Fruit fly (Drosophila melanogaster): Measurements from ENCODE around the gene bowl.
A peak's percentile ranks its signal among the peaks of the same experiment; 100 is the strongest.

Gene bowl

DNA sequence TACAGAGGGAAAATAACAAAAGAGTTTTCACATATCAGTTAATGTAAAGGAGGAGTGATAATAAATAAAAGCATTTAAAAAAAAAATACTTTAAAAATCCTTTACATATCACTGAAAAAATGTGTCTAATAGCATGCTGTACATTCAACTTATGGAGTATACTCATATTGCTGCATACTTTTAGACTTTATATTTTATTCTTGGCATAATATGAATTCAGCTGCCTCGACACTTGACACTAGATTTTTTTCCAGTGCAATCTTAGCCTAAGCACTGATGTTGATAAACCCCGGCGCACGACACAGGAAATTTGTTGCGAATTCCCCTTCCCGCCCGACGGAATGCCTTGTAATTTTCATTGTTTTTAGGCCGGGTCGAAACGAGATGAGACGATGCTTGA lies 31.1 kb upstream of the bowl start (continued):
- TF ChIP-seq CG3281 (GFP tag; optimal IDR thresholded peaks at IDR 0.05) (peak; percentile 31), repo (GFP tag; optimal IDR thresholded peaks at IDR 0.05) (no peak), CG3995 (GFP tag; optimal IDR thresholded peaks at IDR 0.05) (no peak), pfk (GFP tag; optimal IDR thresholded peaks at IDR 0.05) (no peak), Nf-YA (GFP tag; IDR thresholded peaks at IDR 0.05) (no peak), BEAF-32 (GFP tag; optimal IDR thresholded peaks at IDR 0.05) (no peak), CG17328 (GFP tag; IDR thresholded peaks at IDR 0.05) (no peak), CG14710 (tag; optimal IDR thresholded peaks at IDR 0.05) (no peak), CG15269 (tag; optimal IDR thresholded peaks at IDR 0.05) (peak; percentile 29), Med (GFP tag) (peak; percentile 75), sens-2 (GFP tag; IDR thresholded peaks at IDR 0.05) (no peak), lola (GFP tag; optimal IDR thresholded peaks at IDR 0.05) (no peak), CG8359 (GFP tag; optimal IDR thresholded peaks at IDR 0.05; ENCODE audit: borderline replicate concordance) (no peak), TFAM (GFP tag; optimal IDR thresholded peaks at IDR 0.05) (no peak), nerfin-2 (GFP tag; IDR thresholded peaks at IDR 0.05; ENCODE audit: partially characterized antibody) (no peak), ems (GFP tag; optimal IDR thresholded peaks at IDR 0.05) (no peak), trh (GFP tag; optimal IDR thresholded peaks at IDR 0.05) (no peak), gcm (GFP tag; optimal IDR thresholded peaks at IDR 0.05) (no peak), CG2875 (GFP tag; optimal IDR thresholded peaks at IDR 0.05) (no peak), bbx (GFP tag; IDR thresholded peaks at IDR 0.05; ENCODE audit: partially characterized antibody) (no peak), CG11560 (tag; IDR thresholded peaks at IDR 0.05) (no peak), az2 (GFP tag; optimal IDR thresholded peaks at IDR 0.05) (no peak), CG18599 (GFP tag; optimal IDR thresholded peaks at IDR 0.05) (peak; percentile 53), zen (tag; optimal IDR thresholded peaks at IDR 0.05) (no peak), CG7372 (GFP tag; IDR thresholded peaks at IDR 0.05) (no peak), CG10543 (GFP tag; optimal IDR thresholded peaks at IDR 0.05) (no peak), CG30020 (tag; optimal IDR thresholded peaks at IDR 0.05) (no peak), sd (tag; optimal IDR thresholded peaks at IDR 0.05) (no peak), CHES-1-like (GFP tag; optimal IDR thresholded peaks at IDR 0.05) (no peak), CG12299 (tag; optimal IDR thresholded peaks at IDR 0.05) (no peak), CG17186 (GFP tag; optimal IDR thresholded peaks at IDR 0.05) (no peak), org-1 (GFP tag; optimal IDR thresholded peaks at IDR 0.05) (no peak), CG12236 (GFP tag; optimal IDR thresholded peaks at IDR 0.05) (no peak), wor (GFP tag; IDR thresholded peaks at IDR 0.05) (no peak), CG16863 (GFP tag; optimal IDR thresholded peaks at IDR 0.05) (no peak), Meics (GFP tag; optimal IDR thresholded peaks at IDR 0.05) (peak; percentile 37), fru (optimal IDR thresholded peaks at IDR 0.05) (no peak), gce (GFP tag; IDR thresholded peaks at IDR 0.05) (no peak), CG13894 (tag; optimal IDR thresholded peaks at IDR 0.05) (no peak), en (GFP tag; optimal IDR thresholded peaks at IDR 0.05) (no peak), br (optimal IDR thresholded peaks at IDR 0.05) (no peak), pho (GFP tag; optimal IDR thresholded peaks at IDR 0.05) (no peak), rib (GFP tag; IDR thresholded peaks at IDR 0.05) (no peak), CG17568 (GFP tag; optimal IDR thresholded peaks at IDR 0.05) (no peak), CoRest (tag; optimal IDR thresholded peaks at IDR 0.05) (peak; percentile 12), Xbp1 (GFP tag; optimal IDR thresholded peaks at IDR 0.05) (peak; percentile 17), CG2199 (GFP tag; IDR thresholded peaks at IDR 0.05) (no peak), kah (GFP tag; optimal IDR thresholded peaks at IDR 0.05) (no peak), Fer1 (GFP tag; optimal IDR thresholded peaks at IDR 0.05) (peak; percentile 39), CG34422 (GFP tag; IDR thresholded peaks at IDR 0.05) (no peak), ase (GFP tag; IDR thresholded peaks at IDR 0.05) (no peak), fd96Cb (tag; optimal IDR thresholded peaks at IDR 0.05) (no peak)

All from whole organism, embryonic.